Fruit fly (Drosophila melanogaster) whole organism, pupa: ENCODE results near the gene boi.

Experiments used
- CG10348 ChIP-seq: fragments of 200-800 bp; sonication (Bioruptor generic); IDR thresholded peaks from 2 replicates; pipeline ENCODE4 v1.3.6; 2022; ENCODE audit warnings: missing biosample characterization, missing genetic modification characterization
- CG12605 ChIP-seq: fragments of 200-800 bp; sonication (Bioruptor generic); IDR thresholded peaks from 2 replicates; pipeline ENCODE4 v1.3.6; 2022; ENCODE audit warnings: missing biosample characterization, missing genetic modification characterization
- CG13204 ChIP-seq: fragments of 200-800 bp; sonication (Bioruptor generic); optimal IDR thresholded peaks from 2 replicates; lab custom pipeline; 2018; ENCODE audit warnings: missing biosample characterization, mild to moderate bottlenecking, missing genetic modification characterization, moderate library complexity
- CG14655 ChIP-seq: fragments of 200-800 bp; sonication (Bioruptor generic); optimal IDR thresholded peaks from 3 replicates; lab custom pipeline; 2017; ENCODE audit warnings: mild to moderate bottlenecking, missing biosample characterization, missing genetic modification reagents, missing genetic modification characterization
- CG15710 ChIP-seq: fragments of 200-800 bp; sonication (Bioruptor generic); optimal IDR thresholded peaks from 2 replicates; lab custom pipeline; 2018; ENCODE audit warnings: missing biosample characterization, mild to moderate bottlenecking, missing genetic modification characterization, moderate library complexity
- CG17806 ChIP-seq: fragments of 200-800 bp; sonication (Bioruptor generic); optimal IDR thresholded peaks from 2 replicates; lab custom pipeline; 2018; ENCODE audit warnings: missing biosample characterization, mild to moderate bottlenecking, missing genetic modification characterization, moderate library complexity
- CG32121 ChIP-seq: fragments of 200-800 bp; sonication (Bioruptor generic); IDR thresholded peaks from 2 replicates; pipeline ENCODE4 v1.3.6; 2022; ENCODE audit warnings: missing biosample characterization, missing genetic modification characterization
- CG34367 ChIP-seq: fragments of 200-800 bp; sonication (Bioruptor generic); optimal IDR thresholded peaks from 2 replicates; lab custom pipeline; 2018; ENCODE audit warnings: missing biosample characterization, mild to moderate bottlenecking, missing genetic modification characterization
- CG4496 ChIP-seq: fragments of 200-800 bp; sonication (Bioruptor generic); IDR thresholded peaks from 3 replicates; pipeline ENCODE4 v1.3.6; 2022; ENCODE audit warnings: missing biosample characterization, missing genetic modification characterization
- CG8159 ChIP-seq: fragments of 200-800 bp; sonication (Bioruptor generic); optimal IDR thresholded peaks from 3 replicates; lab custom pipeline; 2018; ENCODE audit warnings: missing biosample characterization, mild to moderate bottlenecking, missing genetic modification characterization, moderate library complexity
- CG8301 ChIP-seq: fragments of 200-800 bp; sonication (Bioruptor generic); optimal IDR thresholded peaks from 2 replicates; lab custom pipeline; 2018; ENCODE audit warnings: missing biosample characterization, mild to moderate bottlenecking, missing genetic modification characterization
- CG9948 ChIP-seq: fragments of 200-800 bp; sonication (Bioruptor generic); optimal IDR thresholded peaks from 2 replicates; lab custom pipeline; 2018; ENCODE audit warnings: missing biosample characterization, mild to moderate bottlenecking, missing genetic modification characterization, moderate library complexity
- D1 ChIP-seq: fragments of 200-800 bp; sonication (Bioruptor generic); optimal IDR thresholded peaks from 2 replicates; lab custom pipeline; 2018; ENCODE audit warnings: missing biosample characterization, mild to moderate bottlenecking, missing genetic modification characterization, moderate library complexity
- EcR ChIP-seq: fragments of 200-800 bp; sonication (Bioruptor generic); optimal IDR thresholded peaks from 3 replicates; lab custom pipeline; 2019; ENCODE audit warnings: missing biosample characterization, missing genetic modification characterization, mild to moderate bottlenecking, moderate library complexity, missing genetic modification reagents
- Ets98B ChIP-seq: fragments of 200-800 bp; sonication (Bioruptor generic); IDR thresholded peaks from 2 replicates; pipeline ENCODE4 v1.3.6; 2022; ENCODE audit warnings: missing biosample characterization, missing genetic modification characterization
- Pif1A ChIP-seq: fragments of 200-800 bp; sonication (Bioruptor generic); optimal IDR thresholded peaks from 3 replicates; lab custom pipeline; 2016; ENCODE audit warnings: missing biosample characterization, missing genetic modification characterization
- Pif1B ChIP-seq: fragments of 200-800 bp; sonication (Bioruptor generic); optimal IDR thresholded peaks from 3 replicates; lab custom pipeline; 2016; ENCODE audit warnings: missing biosample characterization, missing genetic modification characterization
- Snoo ChIP-seq: fragments of 200-800 bp; sonication (Bioruptor generic); optimal IDR thresholded peaks from 3 replicates; lab custom pipeline; 2017; ENCODE audit warnings: missing biosample characterization, mild to moderate bottlenecking, missing genetic modification characterization, inconsistent platforms
- fd96Ca ChIP-seq: fragments of 200-800 bp; sonication (Bioruptor generic); IDR thresholded peaks from 3 replicates; pipeline ENCODE4 v1.3.6; 2022; ENCODE audit warnings: missing biosample characterization, missing genetic modification characterization
- gl ChIP-seq: fragments of 200-800 bp; sonication (Bioruptor generic); optimal IDR thresholded peaks from 2 replicates; lab custom pipeline; 2018; ENCODE audit warnings: missing biosample characterization, mild to moderate bottlenecking, missing genetic modification characterization
- rn ChIP-seq: fragments of 200-800 bp; sonication (Bioruptor generic); IDR thresholded peaks from 2 replicates; pipeline ENCODE4 v1.3.6; 2022; ENCODE audit warnings: missing biosample characterization, missing genetic modification characterization

boi gene

DNA sequence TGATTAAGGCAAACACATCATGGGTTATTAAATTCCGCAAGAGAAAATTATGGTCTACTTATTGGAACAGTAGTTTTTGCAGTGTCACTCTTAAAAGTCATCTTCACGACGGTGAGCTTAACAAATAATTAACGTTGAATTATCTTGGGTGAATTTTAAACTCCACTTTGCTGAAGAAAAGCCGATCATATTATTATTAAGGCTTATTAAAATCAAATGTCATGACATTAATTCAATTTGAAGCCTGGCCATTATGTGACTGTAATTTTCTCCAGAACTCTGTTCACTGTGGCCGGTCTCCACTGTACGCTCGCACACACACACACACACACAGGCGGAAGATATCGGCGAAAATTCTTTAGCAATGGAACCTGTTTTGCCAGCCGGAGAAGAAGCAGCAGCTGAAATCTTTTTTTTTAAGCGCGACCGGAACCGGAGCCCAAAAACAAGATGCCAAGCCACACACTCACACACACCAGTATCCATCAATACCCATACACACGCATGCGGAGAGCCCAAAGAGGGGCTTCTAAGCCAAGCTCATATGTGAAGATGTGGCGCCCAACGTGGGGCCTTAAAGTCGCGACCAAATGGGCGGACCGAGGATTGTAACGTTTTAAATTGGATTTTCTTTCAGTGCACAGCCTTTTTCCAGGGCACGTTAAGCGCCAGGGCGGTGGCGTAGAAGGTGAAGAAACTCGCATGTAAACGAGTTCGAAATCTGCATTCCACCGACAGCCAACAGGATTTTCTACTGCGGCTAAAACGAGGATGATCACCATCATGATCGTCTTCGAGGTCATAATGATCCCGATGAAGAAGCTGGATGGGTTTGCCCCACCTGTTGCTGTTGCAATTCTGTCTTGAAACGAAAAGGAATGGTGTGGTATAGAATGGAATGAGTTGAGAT lies 14.3 kb downstream of the boi start:
- peak; percentile 52 for TF ChIP-seq CG9948
- peak; percentile 33 for TF ChIP-seq Pif1A (GFP tag; lab: Kevin White, UChicago)
- TF ChIP-seq CG8159: peak; percentile 59
- no peak for TF ChIP-seq rn (GFP tag; lab: Robert Waterston, UW)
- peak; percentile 55 for TF ChIP-seq CG17806
- peak; percentile 21 for TF ChIP-seq CG13204
- TF ChIP-seq CG8301: peak; percentile 66
- peak; percentile 10 for TF ChIP-seq Snoo (tag; lab: Kevin White, UChicago)
- TF ChIP-seq CG12605 (GFP tag; lab: Robert Waterston, UW): no peak
- TF ChIP-seq Pif1B: no peak
- TF ChIP-seq CG14655 (GFP tag; lab: Kevin White, UChicago): peak; percentile 75
- no peak for TF ChIP-seq D1 (tag; lab: Kevin White, UChicago)
- no peak for TF ChIP-seq fd96Ca (GFP tag; lab: Robert Waterston, UW)
- TF ChIP-seq EcR (GFP tag; lab: Kevin White, UChicago): peak; percentile 90
- no peak for TF ChIP-seq CG32121 (GFP tag; lab: Robert Waterston, UW)
- TF ChIP-seq CG15710 (tag; lab: Kevin White, UChicago): peak; percentile 43
- no peak for TF ChIP-seq Ets98B (GFP tag; lab: Robert Waterston, UW)
- TF ChIP-seq gl (tag; lab: Kevin White, UChicago): no peak
- TF ChIP-seq CG4496 (GFP tag; lab: Robert Waterston, UW): no peak
- no peak for TF ChIP-seq CG10348 (GFP tag; lab: Robert Waterston, UW)
- peak; percentile 24 for TF ChIP-seq CG34367

DNA sequence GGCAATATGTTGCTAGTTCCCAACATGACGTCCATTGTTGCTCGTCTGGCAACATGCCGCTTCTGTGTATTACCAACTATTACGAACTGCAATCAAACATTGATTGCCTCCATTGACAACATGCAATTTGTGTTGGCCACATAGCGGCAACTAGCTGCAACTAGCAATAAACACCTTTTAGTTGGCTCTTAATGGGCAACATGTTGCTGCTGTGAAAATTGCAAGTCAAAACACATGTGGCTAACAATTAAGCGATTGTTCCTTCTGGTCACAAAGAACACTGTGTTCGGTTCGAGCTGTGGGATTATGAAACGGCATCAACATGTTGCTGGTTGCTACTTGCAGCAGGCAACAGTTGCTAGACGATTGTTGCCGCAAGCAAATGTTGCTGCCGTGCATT lies 16.1 kb downstream of the boi start:
- TF ChIP-seq D1 (tag; lab: Kevin White, UChicago) (no peak), Pif1B (no peak), rn (GFP tag; lab: Robert Waterston, UW) (no peak), CG9948 (no peak), Ets98B (GFP tag; lab: Robert Waterston, UW) (no peak), CG32121 (GFP tag; lab: Robert Waterston, UW) (no peak), EcR (GFP tag; lab: Kevin White, UChicago) (no peak), CG8159 (no peak), CG15710 (tag; lab: Kevin White, UChicago) (no peak), CG17806 (no peak), Snoo (tag; lab: Kevin White, UChicago) (no peak), Pif1A (GFP tag; lab: Kevin White, UChicago) (no peak), CG13204 (no peak), CG14655 (GFP tag; lab: Kevin White, UChicago) (no peak), CG34367 (no peak)

DNA sequence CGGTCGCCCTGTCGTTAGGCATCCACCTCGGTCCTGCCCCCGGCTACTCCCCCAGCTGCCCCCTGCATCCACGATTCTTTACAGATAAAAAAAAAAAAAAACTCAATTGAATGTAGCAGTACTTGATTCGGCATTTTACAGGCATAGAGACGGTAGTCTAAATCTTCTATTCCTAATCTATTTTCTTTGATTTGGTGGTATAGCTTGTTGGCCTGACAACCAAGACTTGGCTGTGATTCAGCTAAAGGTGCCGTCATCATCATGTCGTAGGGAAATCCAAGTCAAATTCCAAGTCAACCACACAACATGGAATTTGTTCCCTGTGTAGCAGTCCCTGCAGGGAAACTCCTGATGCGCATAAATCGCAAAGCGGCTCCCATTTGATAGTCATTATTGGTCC lies 17.1 kb downstream of the boi start:
- TF ChIP-seq gl (tag; lab: Kevin White, UChicago) (no peak), CG13204 (no peak), EcR (GFP tag; lab: Kevin White, UChicago) (no peak), CG8159 (peak; percentile 69), Pif1A (GFP tag; lab: Kevin White, UChicago) (no peak), CG12605 (GFP tag; lab: Robert Waterston, UW) (no peak), CG17806 (peak; percentile 69), CG4496 (GFP tag; lab: Robert Waterston, UW) (no peak), rn (GFP tag; lab: Robert Waterston, UW) (no peak), CG15710 (tag; lab: Kevin White, UChicago) (peak; percentile 69), CG14655 (GFP tag; lab: Kevin White, UChicago) (no peak), Ets98B (GFP tag; lab: Robert Waterston, UW) (no peak), fd96Ca (GFP tag; lab: Robert Waterston, UW) (no peak), Snoo (tag; lab: Kevin White, UChicago) (peak; percentile 59), CG10348 (GFP tag; lab: Robert Waterston, UW) (no peak), CG32121 (GFP tag; lab: Robert Waterston, UW) (no peak), Pif1B (no peak), CG34367 (peak; percentile 61), CG9948 (peak; percentile 72), CG8301 (peak; percentile 46)

DNA sequence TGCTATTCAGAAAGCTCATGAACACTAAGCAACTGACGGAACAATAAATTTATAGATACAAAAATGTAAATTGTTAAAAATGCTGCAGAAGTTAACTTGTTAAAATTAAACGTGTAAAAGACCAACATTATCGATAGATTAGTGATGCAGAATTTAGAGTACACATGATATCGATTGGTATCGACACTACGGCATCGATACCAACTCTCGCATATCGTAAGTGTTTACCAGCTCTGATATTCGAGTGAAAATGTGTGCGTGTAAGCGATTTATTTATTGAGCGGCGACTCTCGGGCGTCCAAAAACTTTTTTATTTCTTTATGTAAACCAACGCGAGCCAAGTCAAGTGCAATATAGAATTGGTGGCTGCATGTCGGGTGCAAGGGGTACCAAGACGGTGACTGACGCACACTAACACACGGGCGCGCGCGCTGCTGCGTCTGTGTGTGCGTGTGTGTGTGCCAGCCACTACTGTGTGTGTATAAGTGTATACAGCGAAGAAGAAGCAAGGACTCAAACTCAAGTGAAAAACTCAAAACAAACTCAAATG lies 22.0 kb downstream of the boi start, which contains the start of gene z:
Gene z, plus strand, starts transcription at position 20 of the 550 bp plus-strand sequence.
- TF ChIP-seq EcR (GFP tag; lab: Kevin White, UChicago): no peak
- no peak for TF ChIP-seq CG9948
- no peak for TF ChIP-seq CG12605 (GFP tag; lab: Robert Waterston, UW)
- no peak for TF ChIP-seq CG8159
- no peak for TF ChIP-seq D1 (tag; lab: Kevin White, UChicago)
- no peak for TF ChIP-seq Ets98B (GFP tag; lab: Robert Waterston, UW)
- no peak for TF ChIP-seq CG17806
- TF ChIP-seq CG10348 (GFP tag; lab: Robert Waterston, UW): no peak
- no peak for TF ChIP-seq CG34367
- no peak for TF ChIP-seq gl (tag; lab: Kevin White, UChicago)

DNA sequence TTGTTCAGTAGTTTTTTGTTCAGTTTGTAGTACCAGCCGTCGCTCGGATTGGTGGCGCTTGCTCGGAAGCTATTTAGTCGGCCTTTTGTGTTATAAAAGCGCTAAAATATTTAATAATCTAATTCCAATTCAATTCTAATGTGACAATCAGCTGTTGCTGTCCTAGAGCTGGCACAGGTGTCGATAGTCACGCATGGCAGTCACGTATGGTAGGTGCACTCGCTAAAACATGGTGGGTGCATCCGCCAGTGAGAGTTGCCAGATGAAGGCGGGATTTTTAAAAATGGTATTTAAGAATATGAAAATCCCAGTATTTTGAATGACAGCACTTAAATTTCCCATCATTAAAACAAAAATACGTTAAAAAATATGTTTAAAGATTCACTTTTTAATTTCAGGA lies 26.0 kb downstream of the boi start, which contains the start of gene tko:
Gene tko, minus strand, starts transcription at position 179 of the 400 bp plus-strand sequence.
- TF ChIP-seq rn (GFP tag; lab: Robert Waterston, UW) (no peak), CG8159 (no peak), Pif1B (no peak)
